Worm (Caenorhabditis elegans) whole organism, L4 larva: ENCODE data around the gene mnk-1.
"Not testable (repeated sequence)": the region's sequence is repeated elsewhere in the genome, so short reads cannot be mapped to it uniquely, and the experiment has no call there.

Source experiments
- jun-1 ChIP-seq: fragments of 150-350 bp; optimal IDR thresholded peaks from 2 replicates; lab custom pipeline; 2014; ENCODE audit warnings: missing biosample characterization, missing genetic modification reagents, missing genetic modification characterization
- nhr-25 ChIP-seq: sonication (generic microtip); optimal IDR thresholded peaks from 2 replicates; lab custom pipeline; 2017; ENCODE audit warnings: missing genetic modification characterization, mild to moderate bottlenecking, missing compliant biosample characterization, antibody characterized with exemption, moderate library complexity, borderline replicate concordance; ENCODE audit not compliant: insufficient read depth
- sdz-12 ChIP-seq: fragments of 200-800 bp; sonication (Bioruptor generic); optimal IDR thresholded peaks from 2 replicates; lab custom pipeline; 2018; ENCODE audit warnings: mild to moderate bottlenecking, missing genetic modification characterization, missing compliant biosample characterization

Gene mnk-1

ce11 chrII:10493034-10493433, 61.8 kb downstream of the mnk-1 start, which contains the start of gene ZK666.8:
ZK666.8 (minus strand) TSS chrII:10493134.
- not testable (repeated sequence) for TF ChIP-seq nhr-25 (tag; lab: Kevin White, UChicago); sdz-12; jun-1 (tag; lab: Kevin White, UChicago)
